Worm (Caenorhabditis elegans): ENCODE data around the gene srv-19.

Gene srv-19

DNA sequence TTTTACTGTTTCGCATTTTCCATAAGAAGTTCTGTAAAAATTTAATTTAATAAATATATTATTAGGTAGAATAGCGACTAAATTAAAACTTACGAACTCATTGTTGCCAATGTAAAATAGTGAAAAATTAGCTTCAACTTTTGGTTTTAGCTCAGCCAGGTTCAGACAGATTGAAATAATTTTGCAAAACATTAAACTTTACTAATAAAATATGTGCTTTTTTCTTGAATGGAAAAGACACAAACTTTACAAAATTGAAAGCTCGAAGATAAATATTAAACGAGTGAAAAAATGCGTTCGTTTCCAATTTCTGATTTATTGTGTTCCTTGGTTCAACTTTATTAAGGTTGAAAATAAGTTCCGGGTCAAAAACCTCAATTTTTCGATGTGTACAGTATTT, 6.1 kb upstream of the srv-19 start, which contains the start of gene srv-22:
Gene srv-22 (minus strand): TSS at position 101 of the 400 bp plus-strand sequence.
- TF ChIP-seq F10E7.11 (tag; optimal IDR thresholded peaks at IDR 0.05) (no peak), hmg-20 (GFP tag; IDR thresholded peaks at IDR 0.05) (no peak), attf-6 (GFP tag; IDR thresholded peaks at IDR 0.05) (no peak), tbx-9 (tag; optimal IDR thresholded peaks at IDR 0.05; ENCODE audit: borderline replicate concordance) (no peak), repo-1 (tag; optimal IDR thresholded peaks at IDR 0.05) (no peak), pbrm-1 (GFP tag; IDR thresholded peaks at IDR 0.05) (no peak), Y95B8A.8 (GFP tag; IDR thresholded peaks at IDR 0.05) (no peak), F57C9.4 (tag; optimal IDR thresholded peaks at IDR 0.05) (no peak), sdz-38 (tag; optimal IDR thresholded peaks at IDR 0.05) (no peak), K12H6.12 (tag; optimal IDR thresholded peaks at IDR 0.05) (no peak), ets-4 (GFP tag; optimal IDR thresholded peaks at IDR 0.05) (no peak), ceh-27 (GFP tag; optimal IDR thresholded peaks at IDR 0.05) (no peak), hlh-26 (GFP tag; conservative IDR thresholded peaks at IDR 0.05) (no peak), dox-1 (GFP tag; IDR thresholded peaks at IDR 0.05) (no peak), akir-1 (GFP tag; optimal IDR thresholded peaks at IDR 0.05) (no peak)

DNA sequence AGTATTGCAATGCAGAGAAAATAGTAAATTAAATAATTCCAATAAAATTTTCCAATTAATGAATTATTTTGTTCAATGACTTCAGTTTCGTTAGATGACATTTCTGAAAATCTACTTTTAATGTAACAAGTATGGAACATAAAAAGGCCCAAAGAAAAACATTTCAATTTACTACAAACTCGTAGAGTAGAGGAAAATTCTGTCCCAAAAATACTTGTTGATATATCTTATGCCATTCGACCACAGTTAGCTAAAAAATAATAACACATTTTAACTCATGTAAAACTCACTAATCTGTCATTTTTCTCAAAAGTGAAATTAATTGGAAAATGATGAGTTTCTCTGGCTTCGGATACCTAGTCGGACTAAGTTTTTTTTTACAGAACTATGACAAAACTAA, 3.5 kb upstream of the srv-19 start, which contains the start of gene srv-21:
Gene srv-21 (minus strand): TSS at position 101 of the 400 bp plus-strand sequence.
- TF ChIP-seq F39B2.1 (GFP tag; IDR thresholded peaks at IDR 0.05) (no peak), tlf-1 (GFP tag; optimal IDR thresholded peaks at IDR 0.05) (no peak), snpc-1.3 (tag; optimal IDR thresholded peaks at IDR 0.05; ENCODE audit: insufficient read depth) (no peak), xnd-1 (tag; optimal IDR thresholded peaks at IDR 0.05) (no peak), attf-5 (GFP tag; optimal IDR thresholded peaks at IDR 0.05) (no peak), ztf-25 (GFP tag; IDR thresholded peaks at IDR 0.05) (no peak), ceh-27 (GFP tag; optimal IDR thresholded peaks at IDR 0.05) (no peak), nfya-2 (GFP tag; IDR thresholded peaks at IDR 0.05) (no peak), atf-7 (tag; optimal IDR thresholded peaks at IDR 0.05) (no peak), dpff-1 (tag; optimal IDR thresholded peaks at IDR 0.05) (no peak)

DNA sequence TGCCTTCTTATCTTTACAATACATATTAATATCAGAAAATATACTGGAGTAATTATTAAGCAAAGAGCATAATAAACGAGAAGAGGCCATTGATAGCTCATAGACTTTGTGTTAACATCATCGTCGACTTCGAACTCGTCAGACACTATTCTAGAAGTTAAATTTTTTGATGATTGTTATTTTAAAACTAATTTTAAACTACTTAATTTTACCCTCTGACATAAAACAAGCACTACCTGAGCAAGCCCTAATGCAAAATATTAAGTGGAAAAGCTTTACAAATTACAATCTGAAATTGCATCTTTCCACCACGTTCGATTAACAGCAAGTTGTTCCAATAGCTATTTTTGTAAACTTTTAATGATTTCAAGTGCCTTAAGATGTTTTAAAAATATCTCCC, 3.7 kb downstream of the srv-19 start, which contains the start of gene srv-17:
Gene srv-17 (minus strand): TSS at position 101 of the 400 bp plus-strand sequence.
- TF ChIP-seq egl-44 (GFP tag; IDR thresholded peaks at IDR 0.05) (no peak), K12H6.12 (tag; optimal IDR thresholded peaks at IDR 0.05) (no peak), bed-1 (GFP tag; IDR thresholded peaks at IDR 0.05) (no peak), hmg-20 (GFP tag; IDR thresholded peaks at IDR 0.05) (no peak), nfya-2 (GFP tag; IDR thresholded peaks at IDR 0.05) (no peak), rcor-1 (GFP tag; IDR thresholded peaks at IDR 0.05) (no peak), repo-1 (tag; optimal IDR thresholded peaks at IDR 0.05) (no peak), lir-1 (GFP tag; conservative IDR thresholded peaks at IDR 0.05) (no peak), hsf-1 (GFP tag; IDR thresholded peaks at IDR 0.05) (no peak), pbrm-1 (GFP tag; IDR thresholded peaks at IDR 0.05) (no peak), B0035.1 (tag; optimal IDR thresholded peaks at IDR 0.05) (no peak), zim-3 (tag; optimal IDR thresholded peaks at IDR 0.05) (no peak), chd-7 (tag; optimal IDR thresholded peaks at IDR 0.05) (no peak), rpc-1 (optimal IDR thresholded peaks at IDR 0.05) (no peak), rpc-1 (tag; optimal IDR thresholded peaks at IDR 0.05) (no peak), lin-40 (tag; optimal IDR thresholded peaks at IDR 0.05) (no peak), ceh-91 (GFP tag; IDR thresholded peaks at IDR 0.05) (no peak), attf-3 (GFP tag; conservative IDR thresholded peaks at IDR 0.05) (no peak), Y67H2A.10 (GFP tag; conservative IDR thresholded peaks at IDR 0.05) (no peak)
